Worm (Caenorhabditis elegans) whole organism, early embryonic: ENCODE data around the gene C40C9.4.

Experiments
- F13C5.2 ChIP-seq: sonication (generic microtip); optimal IDR thresholded peaks from 2 replicates; lab custom pipeline; 2017; ENCODE audit warnings: mild to moderate bottlenecking, missing genetic modification characterization, inconsistent platforms, missing compliant biosample characterization
- ama-1 ChIP-seq: fragments of 150-350 bp; optimal IDR thresholded peaks from 2 replicates; lab custom pipeline; 2014
- ceh-13 ChIP-seq: fragments of 200-800 bp; sonication (Bioruptor generic); optimal IDR thresholded peaks from 2 replicates; lab custom pipeline; 2018; ENCODE audit warnings: mild to moderate bottlenecking, missing genetic modification characterization, missing compliant biosample characterization
- ceh-36 ChIP-seq: sonication (generic microtip); optimal IDR thresholded peaks from 2 replicates; lab custom pipeline; 2016; ENCODE audit warnings: missing genetic modification characterization, inconsistent platforms, missing compliant biosample characterization
- ets-7 ChIP-seq: sonication (generic microtip); optimal IDR thresholded peaks from 2 replicates; lab custom pipeline; 2016; ENCODE audit warnings: missing genotype, missing genetic modification characterization, missing compliant biosample characterization
- flt-1 ChIP-seq: fragments of 200-800 bp; sonication (Bioruptor generic); IDR thresholded peaks from 2 replicates; pipeline ENCODE4 v1.3.6; 2022; ENCODE audit warnings: missing genetic modification characterization, missing compliant biosample characterization
- hmbx-1 ChIP-seq: sonication (generic microtip); optimal IDR thresholded peaks from 2 replicates; lab custom pipeline; 2016; ENCODE audit warnings: mild to moderate bottlenecking, missing genetic modification characterization, missing compliant biosample characterization
- sea-1 ChIP-seq: fragments of 200-800 bp; sonication (Bioruptor generic); conservative IDR thresholded peaks from 2 replicates; pipeline ENCODE4 v1.3.6; 2022; ENCODE audit warnings: missing genetic modification characterization, missing compliant biosample characterization
- tbx-11 ChIP-seq: fragments of 200-800 bp; sonication (Bioruptor generic); IDR thresholded peaks from 2 replicates; pipeline ENCODE4 v1.3.6; 2022; ENCODE audit warnings: missing genetic modification characterization, missing compliant biosample characterization
- tbx-37 ChIP-seq: fragments of 200-800 bp; sonication (Bioruptor generic); conservative IDR thresholded peaks from 2 replicates; pipeline ENCODE4 v1.3.6; 2022; ENCODE audit warnings: missing genetic modification reagents, missing genetic modification characterization, missing compliant biosample characterization
- tra-4 ChIP-seq: sonication (generic microtip); optimal IDR thresholded peaks from 2 replicates; lab custom pipeline; 2017; ENCODE audit warnings: missing genetic modification characterization, missing compliant biosample characterization

- TF ChIP-seq F13C5.2 (tag; lab: Kevin White, UChicago), result no peak
- no peak for TF ChIP-seq tbx-37
- TF ChIP-seq ama-1 (lab: Kevin White, UChicago), result no peak
- no peak for TF ChIP-seq ceh-13 (GFP tag; lab: Kevin White, UChicago)
- TF ChIP-seq sea-1 (GFP tag; lab: Robert Waterston, UW), result no peak
- TF ChIP-seq flt-1 (GFP tag; lab: Robert Waterston, UW), result no peak
- no peak for TF ChIP-seq tbx-11
- no peak for TF ChIP-seq tra-4 (tag; lab: Kevin White, UChicago)
- no peak for TF ChIP-seq ceh-36 (tag; lab: Kevin White, UChicago)
- TF ChIP-seq hmbx-1 (tag; lab: Kevin White, UChicago), result no peak
- TF ChIP-seq ets-7 (tag; lab: Kevin White, UChicago), result no peak
Measured at ce11 chrX:13603826-13604225, 47.1 kb upstream of the C40C9.4 start, which contains the start of gene F54B11.8.
